Worm (Caenorhabditis elegans) whole organism, young adult: ENCODE data around the gene clec-78.

Experiments used
- B0019.2 ChIP-seq: fragments of 200-800 bp; sonication (Bioruptor generic); conservative IDR thresholded peaks from 2 replicates; pipeline ENCODE4 v1.3.6; 2022; ENCODE audit warnings: missing genetic modification reagents, missing genetic modification characterization, missing compliant biosample characterization
- B0035.1 ChIP-seq: sonication (generic microtip); optimal IDR thresholded peaks from 2 replicates; lab custom pipeline; 2016; ENCODE audit warnings: missing genetic modification characterization, mild to moderate bottlenecking, missing compliant biosample characterization, missing genotype, missing genetic modification reagents
- B0261.1 ChIP-seq: sonication (generic microtip); optimal IDR thresholded peaks from 2 replicates; lab custom pipeline; 2016; ENCODE audit warnings: mild to moderate bottlenecking, missing genetic modification characterization, moderate library complexity, missing compliant biosample characterization
- C06A6.2 ChIP-seq: fragments of 200-800 bp; sonication (Bioruptor generic); conservative IDR thresholded peaks from 2 replicates; pipeline ENCODE4 v1.3.6; 2022; ENCODE audit warnings: missing genetic modification characterization, missing compliant biosample characterization
- F22D6.2 ChIP-seq: sonication (generic microtip); optimal IDR thresholded peaks from 2 replicates; lab custom pipeline; 2016; ENCODE audit warnings: mild to moderate bottlenecking, missing genetic modification characterization, missing compliant biosample characterization
- F33H1.4 ChIP-seq: fragments of 200-800 bp; sonication (Bioruptor generic); IDR thresholded peaks from 2 replicates; pipeline ENCODE4 v1.3.6; 2022; ENCODE audit warnings: missing genetic modification reagents, missing genetic modification characterization, missing compliant biosample characterization
- F52B5.7 ChIP-seq: sonication (generic microtip); optimal IDR thresholded peaks from 2 replicates; lab custom pipeline; 2016; ENCODE audit warnings: mild to moderate bottlenecking, missing genetic modification characterization, missing compliant biosample characterization
- F55B11.4 ChIP-seq: sonication (generic microtip); optimal IDR thresholded peaks from 2 replicates; lab custom pipeline; 2016; ENCODE audit warnings: missing compliant biosample characterization, missing genetic modification characterization, borderline replicate concordance; ENCODE audit not compliant: insufficient read depth
- F57C9.4 ChIP-seq: sonication (generic microtip); optimal IDR thresholded peaks from 2 replicates; lab custom pipeline; 2017; ENCODE audit warnings: mild to moderate bottlenecking, missing genetic modification characterization, missing compliant biosample characterization
- K11D2.4 ChIP-seq: fragments of 200-800 bp; sonication (Bioruptor generic); IDR thresholded peaks from 2 replicates; pipeline ENCODE4 v1.3.6; 2022; ENCODE audit warnings: missing genetic modification reagents, missing genetic modification characterization, missing compliant biosample characterization
- T26A5.8 ChIP-seq: sonication (generic microtip); optimal IDR thresholded peaks from 2 replicates; lab custom pipeline; 2016; ENCODE audit warnings: missing genetic modification characterization, missing compliant biosample characterization
- Y53F4B.3 ChIP-seq: fragments of 200-800 bp; sonication (Bioruptor generic); IDR thresholded peaks from 2 replicates; pipeline ENCODE4 v1.3.6; 2022; ENCODE audit warnings: missing genetic modification reagents, missing genetic modification characterization, missing compliant biosample characterization
- Y95B8A.8 ChIP-seq: fragments of 200-800 bp; sonication (Bioruptor generic); IDR thresholded peaks from 2 replicates; pipeline ENCODE4 v1.3.6; 2022; ENCODE audit warnings: missing genetic modification reagents, missing genetic modification characterization, missing compliant biosample characterization
- akir-1 ChIP-seq: fragments of 200-800 bp; sonication (Bioruptor generic); optimal IDR thresholded peaks from 2 replicates; lab custom pipeline; 2018; ENCODE audit warnings: mild to moderate bottlenecking, missing genetic modification characterization, moderate library complexity, missing compliant biosample characterization
- ama-1 ChIP-seq, 3 experiments: fragments of 150-350 bp in 1 of 3; sonication (generic microtip) in 2 of 3; optimal IDR thresholded peaks; 2 replicates each; lab custom pipeline; 2014 to 2018; ENCODE audit warnings: missing biosample characterization in 2 of 3, missing genetic modification characterization in 2 of 3, missing genetic modification reagents in 2 of 3
- aptf-2 ChIP-seq: fragments of 200-800 bp; sonication (Bioruptor generic); conservative IDR thresholded peaks from 2 replicates; pipeline ENCODE4 v1.3.6; 2022; ENCODE audit warnings: missing genetic modification reagents, missing genetic modification characterization, missing compliant biosample characterization
- attf-5 ChIP-seq: fragments of 200-800 bp; sonication (Bioruptor generic); optimal IDR thresholded peaks from 2 replicates; lab custom pipeline; 2018; ENCODE audit warnings: mild to moderate bottlenecking, missing genetic modification characterization, missing compliant biosample characterization
- cebp-1 ChIP-seq, 2 experiments: fragments of 200-800 bp in 1 of 2; sonication (Bioruptor generic) in 1 of 2; sonication (generic microtip) in 1 of 2; IDR thresholded peaks in 1 of 2; optimal IDR thresholded peaks in 1 of 2; 2 replicates each; pipeline versions ENCODE4 v1.3.6 to Lab custom; 2017 to 2022; ENCODE audit warnings: missing compliant biosample characterization in 2 of 2, missing genetic modification characterization in 2 of 2, mild to moderate bottlenecking in 1 of 2, missing genetic modification reagents in 1 of 2, moderate library complexity in 1 of 2
- ceh-79 ChIP-seq: sonication (generic microtip); optimal IDR thresholded peaks from 2 replicates; lab custom pipeline; 2017; ENCODE audit warnings: mild to moderate bottlenecking, missing genetic modification characterization, missing compliant biosample characterization
- die-1 ChIP-seq: sonication (generic microtip); optimal IDR thresholded peaks from 2 replicates; lab custom pipeline; 2016; ENCODE audit warnings: missing genotype, mild to moderate bottlenecking, missing genetic modification characterization, missing compliant biosample characterization
- dox-1 ChIP-seq: fragments of 200-800 bp; sonication (Bioruptor generic); IDR thresholded peaks from 2 replicates; pipeline ENCODE4 v1.3.6; 2022; ENCODE audit warnings: missing genetic modification reagents, missing genetic modification characterization, missing compliant biosample characterization
- dpl-1 ChIP-seq: fragments of 150-350 bp; optimal IDR thresholded peaks from 2 replicates; lab custom pipeline; 2014; ENCODE audit warnings: missing biosample characterization, missing genetic modification reagents, missing genetic modification characterization
- egl-44 ChIP-seq: fragments of 200-800 bp; sonication (Bioruptor generic); IDR thresholded peaks from 2 replicates; pipeline ENCODE4 v1.3.6; 2022; ENCODE audit warnings: missing genetic modification reagents, missing genetic modification characterization, missing compliant biosample characterization
- egrh-3 ChIP-seq: fragments of 200-800 bp; sonication (Bioruptor generic); IDR thresholded peaks from 2 replicates; pipeline ENCODE4 v1.3.6; 2022; ENCODE audit warnings: missing genetic modification reagents, missing genetic modification characterization, missing compliant biosample characterization
- gei-17 ChIP-seq: fragments of 200-800 bp; sonication (Bioruptor generic); optimal IDR thresholded peaks from 2 replicates; lab custom pipeline; 2018; ENCODE audit warnings: mild to moderate bottlenecking, missing genetic modification characterization, missing compliant biosample characterization
- hmg-1.2 ChIP-seq: fragments of 200-800 bp; sonication (Bioruptor generic); IDR thresholded peaks from 2 replicates; pipeline ENCODE4 v1.3.6; 2022; ENCODE audit warnings: missing genetic modification reagents, missing genetic modification characterization, missing compliant biosample characterization
- hmg-20 ChIP-seq: fragments of 200-800 bp; sonication (Bioruptor generic); IDR thresholded peaks from 2 replicates; pipeline ENCODE4 v1.3.6; 2022; ENCODE audit warnings: missing genetic modification reagents, missing genetic modification characterization, missing compliant biosample characterization
- let-526 ChIP-seq: fragments of 200-800 bp; sonication (Bioruptor generic); IDR thresholded peaks from 2 replicates; pipeline ENCODE4 v1.3.6; 2022; ENCODE audit warnings: missing genetic modification reagents, missing genetic modification characterization, missing compliant biosample characterization
- lin-26 ChIP-seq: fragments of 200-800 bp; sonication (Bioruptor generic); IDR thresholded peaks from 2 replicates; pipeline ENCODE4 v1.3.6; 2022; ENCODE audit warnings: missing genetic modification reagents, missing genetic modification characterization, missing compliant biosample characterization
- lin-54 ChIP-seq: fragments of 200-800 bp; sonication (Bioruptor generic); optimal IDR thresholded peaks from 2 replicates; lab custom pipeline; 2018; ENCODE audit warnings: mild to moderate bottlenecking, missing genetic modification characterization, missing compliant biosample characterization
- mcd-1 ChIP-seq: fragments of 200-800 bp; sonication (Bioruptor generic); IDR thresholded peaks from 2 replicates; pipeline ENCODE4 v1.3.6; 2022; ENCODE audit warnings: missing genetic modification reagents, missing genetic modification characterization, missing compliant biosample characterization
- mes-4 ChIP-seq: sonication (generic microtip); optimal IDR thresholded peaks from 2 replicates; lab custom pipeline; 2016; ENCODE audit warnings: missing genotype, missing genetic modification characterization, missing compliant biosample characterization
- nhr-90 ChIP-seq: sonication (generic microtip); optimal IDR thresholded peaks from 2 replicates; lab custom pipeline; 2016; ENCODE audit warnings: missing genotype, mild to moderate bottlenecking, missing genetic modification characterization, missing compliant biosample characterization
- rec-8 ChIP-seq, 2 experiments: sonication (generic microtip); optimal IDR thresholded peaks; 2 replicates each; lab custom pipeline; 2016; ENCODE audit warnings: mild to moderate bottlenecking in 2 of 2, missing genetic modification characterization in 2 of 2, missing genetic modification reagents in 2 of 2, missing genotype in 2 of 2, missing biosample characterization in 1 of 2, missing compliant biosample characterization in 1 of 2, moderate library complexity in 1 of 2
- snpc-3.4 ChIP-seq: sonication (generic microtip); optimal IDR thresholded peaks from 2 replicates; lab custom pipeline; 2017; ENCODE audit warnings: missing genetic modification characterization, mild to moderate bottlenecking, missing compliant biosample characterization, antibody characterized with exemption, moderate library complexity, missing genotype, missing genetic modification reagents
- snpc-4 ChIP-seq, 5 experiments: fragments of 150-350 bp in 1 of 5; sonication (generic microtip) in 4 of 5; optimal IDR thresholded peaks; 2 replicates each; lab custom pipeline; 2014 to 2018; ENCODE audit warnings: missing genetic modification characterization in 5 of 5, missing biosample characterization in 3 of 5, antibody characterized with exemption in 2 of 5, mild to moderate bottlenecking in 2 of 5, missing compliant biosample characterization in 2 of 5, missing genotype in 2 of 5, moderate library complexity in 2 of 5, missing genetic modification reagents in 1 of 5
- somi-1 ChIP-seq: fragments of 200-800 bp; sonication (Bioruptor generic); optimal IDR thresholded peaks from 2 replicates; lab custom pipeline; 2018; ENCODE audit warnings: mild to moderate bottlenecking, missing genetic modification characterization, missing compliant biosample characterization
- tbp1 ChIP-seq: fragments of 200-800 bp; sonication (Bioruptor generic); optimal IDR thresholded peaks from 2 replicates; lab custom pipeline; 2018; ENCODE audit warnings: mild to moderate bottlenecking, missing genetic modification characterization, missing compliant biosample characterization
- tbx-9 ChIP-seq: sonication (generic microtip); optimal IDR thresholded peaks from 2 replicates; lab custom pipeline; 2016; ENCODE audit warnings: borderline replicate concordance, missing genetic modification characterization, inconsistent platforms, missing compliant biosample characterization
- tlf-1 ChIP-seq: fragments of 200-800 bp; sonication (Bioruptor generic); optimal IDR thresholded peaks from 2 replicates; lab custom pipeline; 2018; ENCODE audit warnings: mild to moderate bottlenecking, missing genetic modification characterization, missing compliant biosample characterization
- unc-130 ChIP-seq: sonication (generic microtip); optimal IDR thresholded peaks from 2 replicates; lab custom pipeline; 2016; ENCODE audit warnings: missing genetic modification reagents, missing genetic modification characterization, missing compliant biosample characterization
- zim-3 ChIP-seq: sonication (generic microtip); optimal IDR thresholded peaks from 2 replicates; lab custom pipeline; 2017; ENCODE audit warnings: mild to moderate bottlenecking, missing genetic modification characterization, moderate library complexity, missing compliant biosample characterization
- ztf-25 ChIP-seq: fragments of 200-800 bp; sonication (Bioruptor generic); IDR thresholded peaks from 2 replicates; pipeline ENCODE4 v1.3.6; 2022; ENCODE audit warnings: missing genetic modification reagents, missing genetic modification characterization, missing compliant biosample characterization
- ztf-26 ChIP-seq: sonication (generic microtip); optimal IDR thresholded peaks from 2 replicates; lab custom pipeline; 2017; ENCODE audit warnings: missing genetic modification characterization, missing compliant biosample characterization
- ztf-28 ChIP-seq: fragments of 200-800 bp; sonication (Bioruptor generic); IDR thresholded peaks from 2 replicates; pipeline ENCODE4 v1.3.6; 2022; ENCODE audit warnings: missing genetic modification reagents, missing genetic modification characterization, missing compliant biosample characterization

The clec-78 gene

ce11 chrIV:4047628-4048027 lies 58.7 kb downstream of the clec-78 start (continued):
- TF ChIP-seq zim-3 (no peak), ztf-28 (GFP tag; lab: Robert Waterston, UW) (no peak), mcd-1 (GFP tag; lab: Robert Waterston, UW) (peak; percentile 27; the same call in 1 of the 2 replicates), hmg-20 (GFP tag; lab: Robert Waterston, UW) (0 out of 2 replicates have a peak, but pooled peaks have one; percentile 4), Y95B8A.8 (GFP tag; lab: Robert Waterston, UW) (peak; percentile 58; the same call in 1 of the 2 replicates), aptf-2 (GFP tag; lab: Robert Waterston, UW) (no peak), ama-1 (optimal IDR thresholded peaks at IDR 0.05; lab: Kevin White, UChicago) (no peak), ama-1 (GFP tag; optimal IDR thresholded peaks at IDR 0.05; lab: Kevin White, UChicago) (peak in 1 of 2 experiments; percentile 86), unc-130 (peak; percentile 43), lin-54 (GFP tag; lab: Kevin White, UChicago) (peak; percentile 55), egl-44 (no peak), lin-26 (GFP tag; lab: Robert Waterston, UW) (peak; percentile 80), Y53F4B.3 (GFP tag; lab: Robert Waterston, UW) (no peak), attf-5 (GFP tag; lab: Kevin White, UChicago) (no peak), hmg-1.2 (peak; percentile 38), B0035.1 (tag; lab: Kevin White, UChicago) (no peak), cebp-1 (GFP tag; IDR thresholded peaks at IDR 0.05; lab: Robert Waterston, UW) (no peak), cebp-1 (tag; optimal IDR thresholded peaks at IDR 0.05; lab: Kevin White, UChicago) (peak; percentile 48), tlf-1 (GFP tag; lab: Kevin White, UChicago) (peak; percentile 52), snpc-3.4 (tag; lab: Kevin White, UChicago) (peak; percentile 49), F52B5.7 (no peak), ceh-79 (tag; lab: Kevin White, UChicago) (no peak), akir-1 (no peak), egrh-3 (GFP tag; lab: Robert Waterston, UW) (no peak), F55B11.4 (no peak), dox-1 (GFP tag; lab: Robert Waterston, UW) (no peak), F57C9.4 (tag; lab: Kevin White, UChicago) (no peak), B0261.1 (tag; lab: Kevin White, UChicago) (no peak), C06A6.2 (GFP tag; lab: Robert Waterston, UW) (no peak), gei-17 (GFP tag; lab: Kevin White, UChicago) (no peak), tbx-9 (tag; lab: Kevin White, UChicago) (no peak)

ce11 chrIV:4049398-4049998 lies 60.6 kb downstream of the clec-78 start, which contains the start of gene pcn-1:
Gene pcn-1, minus strand, starts transcription at chrIV:4049448.
- peak; percentile 99 for TF ChIP-seq dpl-1 (GFP tag; lab: Kevin White, UChicago)
- peak; percentile 96 for TF ChIP-seq ztf-26
- TF ChIP-seq nhr-90: no peak
- TF ChIP-seq ztf-25: no peak
- peak; percentile 86 for TF ChIP-seq let-526
- peak in 1 of 2 experiments; percentile 9 for TF ChIP-seq rec-8 (tag; optimal IDR thresholded peaks at IDR 0.05; lab: Kevin White, UChicago)
- peak; percentile 75; the same call in 1 of the 2 replicates for TF ChIP-seq aptf-2 (GFP tag; lab: Robert Waterston, UW)
- peak; percentile 93 for TF ChIP-seq K11D2.4 (GFP tag; lab: Robert Waterston, UW)
- no peak for TF ChIP-seq T26A5.8 (tag; lab: Kevin White, UChicago)
- TF ChIP-seq B0019.2 (GFP tag; lab: Robert Waterston, UW): peak; percentile 87
- TF ChIP-seq snpc-3.4 (tag; lab: Kevin White, UChicago): peak; percentile 86
- peak; percentile 89 for TF ChIP-seq somi-1
- TF ChIP-seq B0035.1 (tag; lab: Kevin White, UChicago): peak; percentile 85
- peak; percentile 85 for TF ChIP-seq gei-17 (GFP tag; lab: Kevin White, UChicago)
- TF ChIP-seq tbp1 (GFP tag; lab: Kevin White, UChicago): peak; percentile 76
- peak; percentile 80 for TF ChIP-seq F22D6.2 (tag; lab: Kevin White, UChicago)
- peak; percentile 54 for TF ChIP-seq snpc-4 (GFP tag; optimal IDR thresholded peaks at IDR 0.05; lab: Kevin White, UChicago)
- TF ChIP-seq snpc-4 (tag; optimal IDR thresholded peaks at IDR 0.05; lab: Kevin White, UChicago): peak; percentile 38 to 89 (median 78)
- TF ChIP-seq F33H1.4 (GFP tag; lab: Robert Waterston, UW): peak; percentile 84
- TF ChIP-seq mes-4: no peak
- TF ChIP-seq mcd-1 (GFP tag; lab: Robert Waterston, UW): peak; percentile 97
- no peak for TF ChIP-seq die-1 (tag; lab: Kevin White, UChicago)
